Worm (Caenorhabditis elegans) whole organism, late embryonic: ENCODE results near the gene T07G12.5.
A peak's percentile ranks its signal among the peaks of the same experiment; 100 is the strongest.

Experiments
- C08G9.2 ChIP-seq: sonication (generic microtip); optimal IDR thresholded peaks from 2 replicates; lab custom pipeline; 2016; ENCODE audit warnings: mild to moderate bottlenecking, missing genetic modification characterization, moderate library complexity, missing compliant biosample characterization
- F13H6.1 ChIP-seq: sonication (generic microtip); optimal IDR thresholded peaks from 2 replicates; lab custom pipeline; 2016; ENCODE audit warnings: missing genetic modification characterization, missing compliant biosample characterization
- K09A11.1 ChIP-seq: sonication (generic microtip); optimal IDR thresholded peaks from 2 replicates; lab custom pipeline; 2017; ENCODE audit warnings: antibody characterized with exemption, mild to moderate bottlenecking, missing genetic modification characterization, missing compliant biosample characterization; ENCODE audit not compliant: insufficient read depth
- Y22D7AL.16 ChIP-seq: sonication (generic microtip); optimal IDR thresholded peaks from 2 replicates; lab custom pipeline; 2016; ENCODE audit warnings: missing genetic modification characterization, missing compliant biosample characterization
- ama-1 ChIP-seq: fragments of 150-350 bp; optimal IDR thresholded peaks from 2 replicates; lab custom pipeline; 2014
- ceh-18 ChIP-seq: sonication (generic microtip); optimal IDR thresholded peaks from 2 replicates; lab custom pipeline; 2016; ENCODE audit warnings: missing genetic modification characterization, missing compliant biosample characterization
- ceh-2 ChIP-seq: sonication (generic microtip); optimal IDR thresholded peaks from 2 replicates; lab custom pipeline; 2016; ENCODE audit warnings: missing genotype, missing genetic modification characterization, missing compliant biosample characterization
- ceh-22 ChIP-seq: sonication (generic microtip); optimal IDR thresholded peaks from 2 replicates; lab custom pipeline; 2017; ENCODE audit warnings: missing biosample characterization, missing genetic modification characterization
- ceh-30 ChIP-seq: fragments of 150-350 bp; optimal IDR thresholded peaks from 2 replicates; lab custom pipeline; 2014; ENCODE audit warnings: missing biosample characterization, missing genetic modification characterization
- ceh-31 ChIP-seq: sonication (generic microtip); optimal IDR thresholded peaks from 2 replicates; lab custom pipeline; 2016; ENCODE audit warnings: missing genetic modification characterization, missing compliant biosample characterization
- ceh-45 ChIP-seq: fragments of 200-800 bp; sonication (Bioruptor generic); IDR thresholded peaks from 2 replicates; pipeline ENCODE4 v1.3.6; 2022; ENCODE audit warnings: missing genetic modification reagents, missing genetic modification characterization, missing compliant biosample characterization
- ceh-48 ChIP-seq: sonication (generic microtip); optimal IDR thresholded peaks from 2 replicates; lab custom pipeline; 2016; ENCODE audit warnings: missing genetic modification characterization, inconsistent platforms, missing compliant biosample characterization
- che-1 ChIP-seq: sonication (generic microtip); optimal IDR thresholded peaks from 2 replicates; lab custom pipeline; 2016; ENCODE audit warnings: mild to moderate bottlenecking, missing genetic modification characterization, missing compliant biosample characterization
- dve-1 ChIP-seq: sonication (generic microtip); optimal IDR thresholded peaks from 2 replicates; lab custom pipeline; 2017; ENCODE audit warnings: antibody characterized with exemption, mild to moderate bottlenecking, missing genetic modification characterization, missing compliant biosample characterization
- elt-2 ChIP-seq: sonication (generic microtip); optimal IDR thresholded peaks from 2 replicates; lab custom pipeline; 2016; ENCODE audit warnings: missing genetic modification reagents, missing genetic modification characterization, missing compliant biosample characterization
- ets-4 ChIP-seq: sonication (generic microtip); optimal IDR thresholded peaks from 2 replicates; lab custom pipeline; 2016; ENCODE audit warnings: missing genetic modification characterization, missing compliant biosample characterization
- eyg-1 ChIP-seq: sonication (generic microtip); optimal IDR thresholded peaks from 2 replicates; lab custom pipeline; 2016; ENCODE audit warnings: missing genotype, missing genetic modification characterization, missing compliant biosample characterization
- fax-1 ChIP-seq: sonication (generic microtip); optimal IDR thresholded peaks from 2 replicates; lab custom pipeline; 2016; ENCODE audit warnings: missing genotype, missing genetic modification characterization, missing compliant biosample characterization
- fkh-10 ChIP-seq: fragments of 150-350 bp; optimal IDR thresholded peaks from 2 replicates; lab custom pipeline; 2014; ENCODE audit warnings: missing biosample characterization, missing genetic modification reagents, missing genetic modification characterization
- fkh-6 ChIP-seq: sonication (generic microtip); optimal IDR thresholded peaks from 2 replicates; lab custom pipeline; 2016; ENCODE audit warnings: missing genetic modification characterization, missing compliant biosample characterization
- gmeb-2 ChIP-seq: sonication (generic microtip); optimal IDR thresholded peaks from 2 replicates; lab custom pipeline; 2016; ENCODE audit warnings: missing genetic modification characterization, inconsistent platforms, missing compliant biosample characterization
- hlh-13 ChIP-seq: fragments of 200-800 bp; sonication (Bioruptor generic); optimal IDR thresholded peaks from 2 replicates; lab custom pipeline; 2018; ENCODE audit warnings: mild to moderate bottlenecking, missing genetic modification characterization, missing compliant biosample characterization
- hlh-15 ChIP-seq: sonication (generic microtip); optimal IDR thresholded peaks from 2 replicates; lab custom pipeline; 2016; ENCODE audit warnings: missing genetic modification characterization, missing compliant biosample characterization
- hlh-30 ChIP-seq: sonication (generic microtip); optimal IDR thresholded peaks from 2 replicates; lab custom pipeline; 2017; ENCODE audit warnings: antibody characterized with exemption, missing genetic modification characterization, missing compliant biosample characterization; ENCODE audit not compliant: insufficient read depth
- lim-6 ChIP-seq: sonication (generic microtip); optimal IDR thresholded peaks from 2 replicates; lab custom pipeline; 2016; ENCODE audit warnings: missing genetic modification characterization, missing compliant biosample characterization
- madf-2 ChIP-seq: sonication (generic microtip); optimal IDR thresholded peaks from 2 replicates; lab custom pipeline; 2017; ENCODE audit warnings: missing genetic modification characterization, missing compliant biosample characterization
- mec-3 ChIP-seq: sonication (generic microtip); optimal IDR thresholded peaks from 2 replicates; lab custom pipeline; 2016; ENCODE audit warnings: borderline replicate concordance, missing genetic modification characterization, missing compliant biosample characterization
- nfya-1 ChIP-seq: sonication (generic microtip); optimal IDR thresholded peaks from 2 replicates; lab custom pipeline; 2017; ENCODE audit warnings: missing genetic modification characterization, mild to moderate bottlenecking, missing compliant biosample characterization, antibody characterized with exemption, moderate library complexity
- nhr-232 ChIP-seq: sonication (generic microtip); optimal IDR thresholded peaks from 2 replicates; lab custom pipeline; 2016; ENCODE audit warnings: missing genetic modification characterization, missing compliant biosample characterization
- pag-3 ChIP-seq: sonication (generic microtip); optimal IDR thresholded peaks from 2 replicates; lab custom pipeline; 2016; ENCODE audit warnings: missing compliant biosample characterization, missing genetic modification characterization, borderline replicate concordance
- pha-2 ChIP-seq: sonication (generic microtip); optimal IDR thresholded peaks from 2 replicates; lab custom pipeline; 2017; ENCODE audit warnings: mild to moderate bottlenecking, missing genetic modification characterization, missing compliant biosample characterization
- ref-2 ChIP-seq: sonication (generic microtip); optimal IDR thresholded peaks from 2 replicates; lab custom pipeline; 2016; ENCODE audit warnings: missing genetic modification characterization, missing compliant biosample characterization
- sdc-2 ChIP-seq: sonication (generic microtip); optimal IDR thresholded peaks from 2 replicates; lab custom pipeline; 2016; ENCODE audit warnings: missing genotype, missing genetic modification characterization, missing compliant biosample characterization
- sox-2 ChIP-seq: fragments of 200-800 bp; sonication (Bioruptor generic); IDR thresholded peaks from 2 replicates; pipeline ENCODE4 v1.3.6; 2022; ENCODE audit warnings: missing genetic modification reagents, missing genetic modification characterization, missing compliant biosample characterization
- tbx-2 ChIP-seq: sonication (generic microtip); optimal IDR thresholded peaks from 2 replicates; lab custom pipeline; 2016; ENCODE audit warnings: missing genetic modification characterization, missing compliant biosample characterization
- tbx-7 ChIP-seq: sonication (generic microtip); optimal IDR thresholded peaks from 2 replicates; lab custom pipeline; 2016; ENCODE audit warnings: missing genotype, missing genetic modification characterization, missing compliant biosample characterization
- unc-3 ChIP-seq, 2 experiments: fragments of 200-800 bp in 1 of 2; sonication (Bioruptor generic) in 1 of 2; sonication (generic microtip) in 1 of 2; conservative IDR thresholded peaks in 1 of 2; optimal IDR thresholded peaks in 1 of 2; 2 replicates each; pipeline versions ENCODE4 v1.3.6 to Lab custom; 2016 to 2022; ENCODE audit warnings: missing compliant biosample characterization in 2 of 2, missing genetic modification characterization in 2 of 2, missing genetic modification reagents in 1 of 2
- unc-55 ChIP-seq: sonication (generic microtip); optimal IDR thresholded peaks from 2 replicates; lab custom pipeline; 2017; ENCODE audit warnings: missing biosample characterization, missing genetic modification reagents, missing genetic modification characterization
- unc-86 ChIP-seq: sonication (generic microtip); optimal IDR thresholded peaks from 2 replicates; lab custom pipeline; 2016; ENCODE audit warnings: missing genetic modification characterization, missing compliant biosample characterization
- zip-5 ChIP-seq: sonication (generic microtip); optimal IDR thresholded peaks from 2 replicates; lab custom pipeline; 2016; ENCODE audit warnings: missing genetic modification characterization, missing compliant biosample characterization

T07G12.5 gene

DNA sequence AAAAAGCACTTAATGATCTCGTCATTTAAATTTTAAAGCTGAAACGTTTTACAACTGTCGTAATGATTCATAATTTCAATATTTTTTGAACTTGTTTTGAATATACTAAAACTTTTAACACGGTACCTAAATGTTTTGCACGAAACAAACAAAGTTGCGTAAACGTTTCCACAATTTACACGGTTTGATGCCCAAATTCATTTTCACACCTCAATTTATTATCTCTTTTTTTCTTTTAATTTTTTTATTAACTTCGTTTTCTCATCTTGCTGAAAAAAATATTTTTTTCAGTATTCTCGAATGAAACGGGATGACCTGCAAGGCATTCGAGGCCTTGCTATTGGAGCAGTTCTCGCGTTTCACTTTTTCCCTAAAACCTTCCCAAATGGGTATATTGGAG lies 39.3 kb upstream of the T07G12.5 start, which contains the start of gene oac-8:
Gene oac-8 (plus strand): TSS at position 301 of the 400 bp plus-strand sequence.
- TF ChIP-seq ceh-48: no peak
- no peak for TF ChIP-seq fkh-6 (tag; lab: Kevin White, UChicago)
- TF ChIP-seq ama-1 (lab: Kevin White, UChicago): no peak
- no peak for TF ChIP-seq C08G9.2 (tag; lab: Kevin White, UChicago)

DNA sequence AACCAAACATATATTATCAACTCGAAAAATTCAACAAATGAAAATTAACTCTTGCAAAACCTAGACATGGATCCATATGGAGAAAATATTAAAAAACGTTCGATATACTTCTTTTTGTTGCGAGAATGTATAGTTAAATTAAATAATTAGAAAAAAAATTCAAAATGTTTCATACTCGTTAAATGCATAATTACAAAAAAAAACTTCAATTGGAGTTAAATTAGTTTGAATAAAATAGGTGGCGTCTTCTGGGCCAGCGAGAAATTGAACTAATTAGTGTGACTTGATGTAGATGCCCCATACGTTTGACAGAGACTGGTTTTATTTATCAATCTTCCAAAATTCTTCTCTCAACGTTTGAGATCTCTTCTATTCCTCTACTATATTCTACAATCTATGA lies 33.4 kb upstream of the T07G12.5 start, which contains the start of gene lgc-43:
Gene lgc-43 (plus strand): TSS at position 301 of the 400 bp plus-strand sequence.
- TF ChIP-seq sdc-2 (tag; lab: Kevin White, UChicago): no peak
- TF ChIP-seq ceh-48: no peak
- no peak for TF ChIP-seq che-1
- no peak for TF ChIP-seq ceh-2 (tag; lab: Kevin White, UChicago)
- TF ChIP-seq gmeb-2 (tag; lab: Kevin White, UChicago): no peak
- TF ChIP-seq F13H6.1 (tag; lab: Kevin White, UChicago): no peak
- no peak for TF ChIP-seq ceh-31
- no peak for TF ChIP-seq fkh-10 (GFP tag; lab: Kevin White, UChicago)
- no peak for TF ChIP-seq dve-1 (tag; lab: Kevin White, UChicago)
- no peak for TF ChIP-seq ama-1 (lab: Kevin White, UChicago)
- TF ChIP-seq fkh-6 (tag; lab: Kevin White, UChicago): no peak
- TF ChIP-seq K09A11.1 (tag; lab: Kevin White, UChicago): no peak
- TF ChIP-seq hlh-30 (tag; lab: Kevin White, UChicago): no peak
- no peak for TF ChIP-seq nfya-1
- TF ChIP-seq mec-3 (tag; lab: Kevin White, UChicago): no peak
- no peak for TF ChIP-seq madf-2 (tag; lab: Kevin White, UChicago)
- TF ChIP-seq ceh-30 (tag; lab: Kevin White, UChicago): no peak
- no peak for TF ChIP-seq hlh-15 (tag; lab: Kevin White, UChicago)
- no peak for TF ChIP-seq ceh-45 (GFP tag; lab: Robert Waterston, UW)

DNA sequence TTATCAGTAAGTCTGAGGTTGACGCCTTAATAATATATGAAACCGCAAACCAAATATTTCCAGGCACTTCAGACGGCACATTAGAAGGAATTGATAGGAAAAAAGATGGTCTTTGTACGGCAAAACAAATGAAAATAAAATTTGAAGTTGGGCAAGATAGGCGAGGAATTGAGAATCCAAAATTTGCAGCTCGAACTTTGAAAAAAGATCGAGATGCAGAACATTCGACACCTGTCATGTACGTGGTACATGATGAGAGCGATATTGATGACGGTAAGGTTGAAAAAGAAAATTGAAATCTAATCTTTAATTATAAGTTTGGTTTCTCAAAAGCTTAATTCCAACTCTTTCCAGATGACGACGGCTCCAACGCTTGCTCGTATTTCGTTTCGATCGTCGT lies 32.7 kb upstream of the T07G12.5 start:
- TF ChIP-seq pag-3 (no peak), hlh-30 (tag; lab: Kevin White, UChicago) (no peak), fax-1 (tag; lab: Kevin White, UChicago) (no peak), Y22D7AL.16 (tag; lab: Kevin White, UChicago) (no peak), mec-3 (tag; lab: Kevin White, UChicago) (no peak), eyg-1 (tag; lab: Kevin White, UChicago) (no peak), zip-5 (tag; lab: Kevin White, UChicago) (no peak)

DNA sequence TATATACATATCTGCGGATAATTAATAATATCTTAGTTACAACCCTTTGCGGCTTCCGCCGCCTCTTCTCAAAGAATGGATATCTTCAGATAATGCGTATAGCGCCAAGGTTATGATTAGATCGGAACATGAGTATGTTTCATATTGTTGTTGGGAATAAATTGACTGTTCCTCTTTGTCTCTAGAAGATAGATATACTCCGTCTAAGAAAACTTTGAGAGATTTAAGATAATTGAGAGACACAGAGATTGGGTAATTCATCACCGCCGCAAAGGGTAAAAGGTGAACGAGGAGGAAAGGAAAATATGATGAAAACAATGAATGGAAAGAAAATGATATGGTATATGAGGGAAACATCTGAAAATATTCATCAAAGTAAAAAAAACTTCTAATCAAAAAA lies 31.7 kb upstream of the T07G12.5 start:
- peak; percentile 32 for TF ChIP-seq unc-55 (GFP tag; lab: Kevin White, UChicago)
- no peak for TF ChIP-seq ets-4 (tag; lab: Kevin White, UChicago)
- no peak for TF ChIP-seq ref-2
- TF ChIP-seq, all 69 proteins: peak for 1

DNA sequence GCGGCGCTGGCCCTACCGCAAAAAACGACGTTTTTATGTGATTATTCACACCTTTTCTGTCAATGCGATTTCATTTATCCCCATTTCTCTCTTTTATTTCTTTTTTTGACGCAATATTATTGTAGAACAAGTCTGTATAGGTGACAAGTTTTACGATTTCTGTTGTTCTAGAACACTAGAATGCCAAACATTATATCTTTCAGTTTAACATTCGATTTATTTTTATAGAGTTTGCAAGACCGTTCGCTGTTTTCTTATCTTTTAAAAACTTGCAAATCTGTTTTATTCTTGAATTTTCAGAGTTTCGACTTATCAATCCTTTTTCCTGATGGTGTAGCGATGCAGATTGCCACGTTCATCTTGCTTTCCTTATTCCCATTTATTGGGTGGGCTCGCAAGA lies 31.1 kb upstream of the T07G12.5 start, which contains the start of gene efn-2:
Gene efn-2 (plus strand): TSS at position 301 of the 400 bp plus-strand sequence.
- TF ChIP-seq sox-2 (GFP tag; lab: Robert Waterston, UW) (no peak), nhr-232 (tag; lab: Kevin White, UChicago) (no peak), ceh-22 (tag; lab: Kevin White, UChicago) (no peak), tbx-7 (tag; lab: Kevin White, UChicago) (no peak), hlh-13 (GFP tag; lab: Kevin White, UChicago) (no peak), ceh-30 (tag; lab: Kevin White, UChicago) (no peak), unc-55 (GFP tag; lab: Kevin White, UChicago) (no peak), unc-86 (tag; lab: Kevin White, UChicago) (no peak), nfya-1 (no peak), lim-6 (no peak), ets-4 (tag; lab: Kevin White, UChicago) (no peak), tbx-2 (tag; lab: Kevin White, UChicago) (no peak), unc-3 (GFP tag; conservative IDR thresholded peaks at IDR 0.05; lab: Robert Waterston, UW) (no peak), unc-3 (tag; optimal IDR thresholded peaks at IDR 0.05; lab: Kevin White, UChicago) (no peak), fax-1 (tag; lab: Kevin White, UChicago) (no peak), elt-2 (tag; lab: Kevin White, UChicago) (no peak), Y22D7AL.16 (tag; lab: Kevin White, UChicago) (no peak), pha-2 (tag; lab: Kevin White, UChicago) (no peak), ceh-18 (no peak), pag-3 (no peak)
